Worm (Caenorhabditis elegans): ENCODE results near the gene F12E12.6.

DNA sequence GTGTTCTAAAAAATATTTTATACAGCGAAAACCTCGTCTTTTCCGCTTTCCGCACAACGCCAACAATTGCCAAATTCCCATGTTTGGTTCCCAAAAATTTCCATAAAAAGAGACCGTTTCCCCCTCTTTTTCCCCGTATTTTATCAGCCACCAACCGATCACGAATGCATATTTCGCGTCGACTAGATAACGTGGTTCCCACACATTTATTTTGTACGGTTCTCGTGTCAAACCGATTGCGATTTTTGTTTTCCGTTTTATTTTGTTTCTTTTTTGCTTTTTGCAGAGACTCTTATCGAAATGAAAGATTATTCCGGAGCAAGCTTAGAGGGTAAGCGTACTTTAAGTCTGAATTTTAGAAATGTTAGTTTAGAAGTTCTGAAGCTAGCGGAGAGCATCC lies 15.7 kb downstream of the F12E12.6 start, which contains the start of gene C46E10.3:
- no peak for TF ChIP-seq zag-1 (tag; optimal IDR thresholded peaks at IDR 0.05)
- no peak for TF ChIP-seq lsy-2 (tag; optimal IDR thresholded peaks at IDR 0.05)
- TF ChIP-seq lin-35 (GFP tag; optimal IDR thresholded peaks at IDR 0.05) = no peak
- no peak for TF ChIP-seq elt-3 (tag; optimal IDR thresholded peaks at IDR 0.05)
- TF ChIP-seq nhr-28 (tag; optimal IDR thresholded peaks at IDR 0.05) = no peak
- no peak for TF ChIP-seq ztf-11 (tag; optimal IDR thresholded peaks at IDR 0.05)
- TF ChIP-seq efl-1 (optimal IDR thresholded peaks at IDR 0.05) = no peak
- TF ChIP-seq efl-1 (GFP tag; optimal IDR thresholded peaks at IDR 0.05 in 1 of 2) = no peak
- no peak for TF ChIP-seq F16B12.6 (tag; optimal IDR thresholded peaks at IDR 0.05)
- TF ChIP-seq C16A3.4 (tag; optimal IDR thresholded peaks at IDR 0.05) = no peak
- no peak for TF ChIP-seq aly-2 (tag; optimal IDR thresholded peaks at IDR 0.05)
- no peak for TF ChIP-seq lin-15B (tag; optimal IDR thresholded peaks at IDR 0.05)
- TF ChIP-seq alr-1 (tag; optimal IDR thresholded peaks at IDR 0.05; ENCODE audit: borderline replicate concordance) = no peak

All from whole organism, L1 larva.